Fruit fly (Drosophila melanogaster) whole organism, prepupa: ENCODE results near the gene CG14659.

Source experiments
- CG11294 ChIP-seq: fragments of 200-800 bp; sonication (Bioruptor generic); IDR thresholded peaks from 2 replicates; pipeline ENCODE4 v1.3.6; 2022; ENCODE audit warnings: missing biosample characterization, missing genetic modification characterization
- CG3919 ChIP-seq: fragments of 200-800 bp; sonication (Bioruptor generic); optimal IDR thresholded peaks from 3 replicates; lab custom pipeline; 2016; ENCODE audit warnings: missing biosample characterization, missing genetic modification characterization
- CG4318 ChIP-seq: fragments of 200-800 bp; sonication (Bioruptor generic); optimal IDR thresholded peaks from 3 replicates; lab custom pipeline; 2017; ENCODE audit warnings: missing biosample characterization, mild to moderate bottlenecking, missing genetic modification characterization
- Hr38 ChIP-seq: sonication (Bioruptor generic); optimal IDR thresholded peaks from 2 replicates; lab custom pipeline; 2016; ENCODE audit warnings: missing biosample characterization, missing genetic modification characterization
- Lpt ChIP-seq: fragments of 200-800 bp; sonication (Bioruptor generic); optimal IDR thresholded peaks from 3 replicates; lab custom pipeline; 2016; ENCODE audit warnings: missing biosample characterization, missing genetic modification characterization
- lz ChIP-seq: fragments of 200-800 bp; sonication (Bioruptor generic); optimal IDR thresholded peaks from 3 replicates; lab custom pipeline; 2016; ENCODE audit warnings: missing biosample characterization, missing genetic modification characterization
- salr ChIP-seq, 2 experiments: fragments of 200-800 bp; sonication (Bioruptor generic); optimal IDR thresholded peaks; 3 replicates each; lab custom pipeline; 2016 to 2018; ENCODE audit warnings: missing biosample characterization in 2 of 2, missing genetic modification characterization in 2 of 2, mild to moderate bottlenecking in 1 of 2
- spab ChIP-seq: fragments of 200-800 bp; sonication (Bioruptor generic); optimal IDR thresholded peaks from 2 replicates; lab custom pipeline; 2017; ENCODE audit warnings: missing biosample characterization, mild to moderate bottlenecking, missing genetic modification characterization, missing genetic modification reagents
- svp ChIP-seq: fragments of 200-800 bp; sonication (Bioruptor generic); peaks from one replicate; lab custom pipeline; 2016; ENCODE audit warnings: missing biosample characterization, missing genetic modification characterization
- topi ChIP-seq: fragments of 200-800 bp; sonication (Bioruptor generic); optimal IDR thresholded peaks from 3 replicates; lab custom pipeline; 2016; ENCODE audit warnings: missing biosample characterization, missing genetic modification characterization

- no peak for TF ChIP-seq CG11294 (GFP tag; lab: Robert Waterston, UW)
- no peak for TF ChIP-seq Hr38 (GFP tag; lab: Kevin White, UChicago)
- no peak for TF ChIP-seq topi (GFP tag; lab: Kevin White, UChicago)
- TF ChIP-seq Lpt: no peak
- no peak for TF ChIP-seq svp (GFP tag; lab: Kevin White, UChicago)
- no peak for TF ChIP-seq CG3919 (GFP tag; lab: Kevin White, UChicago)
- no peak for TF ChIP-seq spab (GFP tag; lab: Kevin White, UChicago)
- no peak for TF ChIP-seq lz (GFP tag; lab: Kevin White, UChicago)
- TF ChIP-seq CG4318 (GFP tag; lab: Kevin White, UChicago): no peak
- TF ChIP-seq salr (GFP tag; optimal IDR thresholded peaks at IDR 0.05; lab: Kevin White, UChicago): no peak
Measured at dm6 chr3R:4849035-4849656, 18.0 kb upstream of the CG14659 start.
